Fruit fly (Drosophila melanogaster): ENCODE results near the gene CG15022.

dm6 chr3L:4428918-4429546 is 31.1 kb downstream of the CG15022 start, which contains the start of gene nAChRbeta1:
- TF ChIP-seq sens-2 (GFP tag; IDR thresholded peaks at IDR 0.05) (no peak), salm (tag; optimal IDR thresholded peaks at IDR 0.05) (no peak), trem (tag; optimal IDR thresholded peaks at IDR 0.05) (no peak), gcm (GFP tag; optimal IDR thresholded peaks at IDR 0.05) (no peak), Jarid2 (GFP tag; optimal IDR thresholded peaks at IDR 0.05) (no peak), CG10654 (GFP tag; optimal IDR thresholded peaks at IDR 0.05) (no peak), Dp (GFP tag; optimal IDR thresholded peaks at IDR 0.05) (no peak), CG7271 (tag; optimal IDR thresholded peaks at IDR 0.05) (no peak), CG2875 (GFP tag; optimal IDR thresholded peaks at IDR 0.05) (no peak), CTCF (GFP tag; optimal IDR thresholded peaks at IDR 0.05) (no peak), CG9817 (tag; optimal IDR thresholded peaks at IDR 0.05) (no peak), NC2β (GFP tag; optimal IDR thresholded peaks at IDR 0.05) (no peak)
